Worm (Caenorhabditis elegans): ENCODE measurements around the gene cest-32.

DNA sequence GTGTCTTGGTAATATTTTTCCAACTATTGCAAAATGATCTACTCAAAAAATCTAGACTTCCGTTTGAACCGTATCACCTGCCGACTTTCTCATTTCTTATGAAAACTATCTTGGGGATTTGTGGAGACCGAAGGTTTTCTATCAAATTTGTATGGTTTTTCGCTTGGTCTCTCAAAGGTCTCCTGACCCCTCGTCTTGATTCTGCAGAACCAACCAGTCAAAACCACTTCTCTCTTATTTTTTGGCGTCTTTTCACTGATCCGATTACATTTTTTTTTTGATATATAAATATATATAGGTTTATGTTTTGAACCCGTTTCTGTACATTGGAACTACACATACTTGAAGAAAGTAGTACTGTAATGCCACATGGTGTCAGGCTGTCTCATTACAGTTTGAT, 8.0 kb downstream of the cest-32 start:
- no peak for TF ChIP-seq ztf-11 (tag; optimal IDR thresholded peaks at IDR 0.05)
- TF ChIP-seq fkh-10 (GFP tag; optimal IDR thresholded peaks at IDR 0.05): no peak
- no peak for TF ChIP-seq unc-39 (tag; optimal IDR thresholded peaks at IDR 0.05)
- no peak for TF ChIP-seq lsy-2 (tag; optimal IDR thresholded peaks at IDR 0.05)
- TF ChIP-seq snpc-1.2 (GFP tag; IDR thresholded peaks at IDR 0.05): no peak
- TF ChIP-seq D1046.2 (GFP tag; IDR thresholded peaks at IDR 0.05): no peak
- no peak for TF ChIP-seq ZK546.5 (tag; optimal IDR thresholded peaks at IDR 0.05)
- TF ChIP-seq ces-1 (GFP tag; optimal IDR thresholded peaks at IDR 0.05): no peak
- TF ChIP-seq mes-2 (tag; optimal IDR thresholded peaks at IDR 0.05; ENCODE audit: poor library complexity, severe bottlenecking): no peak
- no peak for TF ChIP-seq nhr-48 (tag; optimal IDR thresholded peaks at IDR 0.05)
- TF ChIP-seq skn-1 (tag; optimal IDR thresholded peaks at IDR 0.05): no peak
- no peak for TF ChIP-seq saeg-2 (GFP tag; IDR thresholded peaks at IDR 0.05)
